Worm (Caenorhabditis elegans): ENCODE data around the gene cal-4.

DNA sequence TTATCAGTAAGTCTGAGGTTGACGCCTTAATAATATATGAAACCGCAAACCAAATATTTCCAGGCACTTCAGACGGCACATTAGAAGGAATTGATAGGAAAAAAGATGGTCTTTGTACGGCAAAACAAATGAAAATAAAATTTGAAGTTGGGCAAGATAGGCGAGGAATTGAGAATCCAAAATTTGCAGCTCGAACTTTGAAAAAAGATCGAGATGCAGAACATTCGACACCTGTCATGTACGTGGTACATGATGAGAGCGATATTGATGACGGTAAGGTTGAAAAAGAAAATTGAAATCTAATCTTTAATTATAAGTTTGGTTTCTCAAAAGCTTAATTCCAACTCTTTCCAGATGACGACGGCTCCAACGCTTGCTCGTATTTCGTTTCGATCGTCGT is 56.4 kb downstream of the cal-4 start:
- TF ChIP-seq zag-1 (tag; optimal IDR thresholded peaks at IDR 0.05): no peak
- TF ChIP-seq skn-1 (tag; optimal IDR thresholded peaks at IDR 0.05): no peak
- no peak for TF ChIP-seq ztf-11 (tag; optimal IDR thresholded peaks at IDR 0.05)
- no peak for TF ChIP-seq ama-1 (optimal IDR thresholded peaks at IDR 0.05)
- no peak for TF ChIP-seq sma-3 (GFP tag; optimal IDR thresholded peaks at IDR 0.05)
- no peak for TF ChIP-seq blmp-1 (tag; optimal IDR thresholded peaks at IDR 0.05; ENCODE audit: insufficient read depth)
- no peak for TF ChIP-seq unc-39 (tag; optimal IDR thresholded peaks at IDR 0.05)
- TF ChIP-seq nhr-23 (tag; optimal IDR thresholded peaks at IDR 0.05): no peak
- no peak for TF ChIP-seq elt-1 (tag; optimal IDR thresholded peaks at IDR 0.05)
- TF ChIP-seq ceh-82 (tag; optimal IDR thresholded peaks at IDR 0.05): no peak
- TF ChIP-seq snpc-4 (tag; optimal IDR thresholded peaks at IDR 0.05): no peak
- no peak for TF ChIP-seq nhr-77 (tag; optimal IDR thresholded peaks at IDR 0.05)
- TF ChIP-seq R02D3.7 (tag; optimal IDR thresholded peaks at IDR 0.05): no peak
